Fruit fly (Drosophila melanogaster) whole organism, embryonic: ENCODE results near the gene drn.
A peak's percentile ranks its signal among the peaks of the same experiment; 100 is the strongest.

ENCODE experiments used
- Atf-2 ChIP-seq: fragments of 200-800 bp; sonication (Bioruptor generic); optimal IDR thresholded peaks from 2 replicates; lab custom pipeline; 2016; ENCODE audit warnings: missing biosample characterization, missing genetic modification characterization
- CG16779 ChIP-seq: fragments of 200-800 bp; sonication (Bioruptor generic); IDR thresholded peaks from 2 replicates; pipeline ENCODE4 v1.3.6; 2022; ENCODE audit warnings: missing biosample characterization, missing genetic modification characterization
- CG17361 ChIP-seq: fragments of 200-800 bp; sonication (Bioruptor generic); IDR thresholded peaks from 3 replicates; pipeline ENCODE4 v1.3.6; 2022; ENCODE audit warnings: missing biosample characterization, missing genetic modification characterization
- CG2199 ChIP-seq: fragments of 200-800 bp; sonication (Bioruptor generic); IDR thresholded peaks from 3 replicates; pipeline ENCODE4 v1.3.6; 2022; ENCODE audit warnings: missing biosample characterization, missing genetic modification characterization
- CG33213 ChIP-seq: fragments of 200-800 bp; sonication (Bioruptor generic); optimal IDR thresholded peaks from 3 replicates; lab custom pipeline; 2016; ENCODE audit warnings: missing biosample characterization, missing genetic modification characterization
- CG34376 ChIP-seq: fragments of 200-800 bp; sonication (Bioruptor generic); optimal IDR thresholded peaks from 2 replicates; lab custom pipeline; 2018; ENCODE audit warnings: missing biosample characterization, mild to moderate bottlenecking, missing genetic modification characterization
- CG3847 ChIP-seq: fragments of 200-800 bp; sonication (Bioruptor generic); IDR thresholded peaks from 2 replicates; pipeline ENCODE4 v1.3.6; 2022; ENCODE audit warnings: missing biosample characterization, missing genetic modification characterization
- CG4328 ChIP-seq: fragments of 200-800 bp; sonication (Bioruptor generic); optimal IDR thresholded peaks from 3 replicates; lab custom pipeline; 2017; ENCODE audit warnings: missing biosample characterization, missing genetic modification reagents, missing genetic modification characterization
- CG6813 ChIP-seq: fragments of 200-800 bp; sonication (Bioruptor generic); optimal IDR thresholded peaks from 2 replicates; lab custom pipeline; 2017; ENCODE audit warnings: missing biosample characterization, missing genetic modification characterization, mild to moderate bottlenecking, moderate library complexity, missing genetic modification reagents
- CG7556 ChIP-seq: fragments of 200-800 bp; sonication (Bioruptor generic); optimal IDR thresholded peaks from 2 replicates; lab custom pipeline; 2017; ENCODE audit warnings: missing biosample characterization, mild to moderate bottlenecking, missing genetic modification characterization
- CG7745 ChIP-seq: fragments of 200-800 bp; sonication (Bioruptor generic); optimal IDR thresholded peaks from 2 replicates; lab custom pipeline; 2018; ENCODE audit warnings: missing biosample characterization, mild to moderate bottlenecking, missing genetic modification characterization, moderate library complexity
- CG8478 ChIP-seq: fragments of >200 bp; optimal IDR thresholded peaks from 2 replicates; lab custom pipeline; 2018
- Dek ChIP-seq: fragments of 200-800 bp; sonication (Bioruptor generic); optimal IDR thresholded peaks from 3 replicates; lab custom pipeline; 2019; ENCODE audit warnings: missing biosample characterization, mild to moderate bottlenecking, missing genetic modification characterization, moderate library complexity
- Hmx ChIP-seq: fragments of 200-800 bp; sonication (Bioruptor generic); optimal IDR thresholded peaks from 2 replicates; lab custom pipeline; 2016; ENCODE audit warnings: missing biosample characterization, missing genetic modification characterization
- Hr78 ChIP-seq, 2 experiments: fragments of 200-800 bp in 1 of 2; fragments of >200 bp in 1 of 2; sonication (Bioruptor generic) in 1 of 2; optimal IDR thresholded peaks; 2 replicates each; lab custom pipeline; 2017 to 2019; ENCODE audit warnings: missing biosample characterization in 2 of 2, missing genetic modification characterization in 2 of 2, mild to moderate bottlenecking in 1 of 2, moderate library complexity in 1 of 2
- Med ChIP-seq: fragments of 200-800 bp; sonication (Bioruptor generic); peaks from one replicate; lab custom pipeline; 2016; ENCODE audit warnings: missing biosample characterization, missing genetic modification characterization, mild to moderate bottlenecking, inconsistent platforms, moderate library complexity
- Pdp1 ChIP-seq, 2 experiments: fragments of 200-800 bp; sonication (Bioruptor generic); optimal IDR thresholded peaks; 3 replicates each; lab custom pipeline; 2016; ENCODE audit warnings: missing biosample characterization in 2 of 2, missing genetic modification characterization in 2 of 2, mild to moderate bottlenecking in 1 of 2, moderate library complexity in 1 of 2
- Scr ChIP-seq: fragments of 200-800 bp; sonication (Bioruptor generic); IDR thresholded peaks from 2 replicates; pipeline ENCODE4 v1.3.6; 2022; ENCODE audit warnings: missing biosample characterization, missing genetic modification characterization; ENCODE audit not compliant: partially characterized antibody
- Sox102F ChIP-seq: fragments of 200-800 bp; sonication (Bioruptor generic); optimal IDR thresholded peaks from 2 replicates; lab custom pipeline; 2018; ENCODE audit warnings: missing biosample characterization, mild to moderate bottlenecking, missing genetic modification characterization, moderate library complexity
- Trl ChIP-seq, 3 experiments: fragments of >200 bp in 2 of 3; fragments of 200-800 bp in 1 of 3; sonication (Bioruptor generic) in 1 of 3; optimal IDR thresholded peaks; 2 replicates in 1 of 3; 3 replicates in 2 of 3; lab custom pipeline; 2016 to 2017; ENCODE audit warnings: missing biosample characterization in 1 of 3, missing genetic modification characterization in 1 of 3
- az2 ChIP-seq: fragments of 200-800 bp; sonication (Bioruptor generic); optimal IDR thresholded peaks from 3 replicates; lab custom pipeline; 2016; ENCODE audit warnings: missing biosample characterization, missing genetic modification characterization
- bcd ChIP-seq: fragments of 200-800 bp; sonication (Bioruptor generic); optimal IDR thresholded peaks from 2 replicates; lab custom pipeline; 2017; ENCODE audit warnings: missing biosample characterization, mild to moderate bottlenecking, missing genetic modification characterization
- cad ChIP-seq: fragments of >200 bp; optimal IDR thresholded peaks from 2 replicates; lab custom pipeline; 2017; ENCODE audit warnings: missing biosample characterization, missing genetic modification characterization
- emc ChIP-seq: fragments of 200-800 bp; sonication (Bioruptor generic); optimal IDR thresholded peaks from 2 replicates; lab custom pipeline; 2016; ENCODE audit warnings: missing biosample characterization, missing genetic modification characterization
- exex ChIP-seq: fragments of 200-800 bp; sonication (Bioruptor generic); optimal IDR thresholded peaks from 4 replicates; lab custom pipeline; 2018; ENCODE audit warnings: missing biosample characterization, mild to moderate bottlenecking, missing genetic modification characterization, moderate library complexity
- lab ChIP-seq: fragments of 200-800 bp; sonication (Bioruptor generic); optimal IDR thresholded peaks from 3 replicates; lab custom pipeline; 2017; ENCODE audit warnings: missing biosample characterization, missing genetic modification characterization, mild to moderate bottlenecking, moderate library complexity, missing genetic modification reagents
- lbe ChIP-seq: fragments of 200-800 bp; sonication (Bioruptor generic); optimal IDR thresholded peaks from 2 replicates; lab custom pipeline; 2016; ENCODE audit warnings: missing biosample characterization, mild to moderate bottlenecking, missing genetic modification characterization
- lola ChIP-seq, 3 experiments: fragments of >200 bp in 2 of 3; fragments of 200-800 bp in 1 of 3; sonication (Bioruptor generic) in 1 of 3; optimal IDR thresholded peaks; 2 replicates each; lab custom pipeline; 2017 to 2019; ENCODE audit warnings: missing biosample characterization in 3 of 3, missing genetic modification characterization in 3 of 3, mild to moderate bottlenecking in 1 of 3, moderate library complexity in 1 of 3
- nom ChIP-seq: fragments of 200-800 bp; sonication (Bioruptor generic); optimal IDR thresholded peaks from 2 replicates; lab custom pipeline; 2017; ENCODE audit warnings: missing biosample characterization, missing genetic modification characterization, mild to moderate bottlenecking, moderate library complexity, missing genetic modification reagents
- sens ChIP-seq: fragments of 200-800 bp; sonication (Bioruptor generic); peaks from one replicate; lab custom pipeline; 2016; ENCODE audit warnings: missing biosample characterization, missing genetic modification characterization
- slbo ChIP-seq: fragments of 200-800 bp; sonication (Bioruptor generic); IDR thresholded peaks from 2 replicates; pipeline ENCODE4 v1.3.6; 2022; ENCODE audit warnings: missing biosample characterization, missing genetic modification characterization
- sob ChIP-seq: fragments of 200-800 bp; sonication (Bioruptor generic); IDR thresholded peaks from 2 replicates; pipeline ENCODE4 v1.3.6; 2022; ENCODE audit warnings: missing biosample characterization, missing genetic modification characterization
- z ChIP-seq: fragments of 200-800 bp; sonication (Bioruptor generic); IDR thresholded peaks from 3 replicates; pipeline ENCODE4 v1.3.6; 2022; ENCODE audit warnings: missing biosample characterization, missing genetic modification characterization

Gene drn

dm6 chr3R:9353276-9353652 is 13.2 kb downstream of the drn start (continued):
- TF ChIP-seq CG3847 (GFP tag; lab: Robert Waterston, UW): no peak
- TF ChIP-seq lab: peak; percentile 91
- TF ChIP-seq emc (GFP tag; lab: Kevin White, UChicago): no peak
- TF ChIP-seq Sox102F: peak; percentile 93
- TF ChIP-seq CG4328 (GFP tag; lab: Kevin White, UChicago): peak; percentile 71
- peak; percentile 85 for TF ChIP-seq bcd (GFP tag; lab: Kevin White, UChicago)
- peak in 1 of 2 experiments; percentile 12 for TF ChIP-seq Trl (optimal IDR thresholded peaks at IDR 0.05; lab: Kevin White, UChicago)
- TF ChIP-seq Trl (GFP tag; optimal IDR thresholded peaks at IDR 0.05; lab: Kevin White, UChicago): no peak
- peak; percentile 6 for TF ChIP-seq CG33213 (GFP tag; lab: Kevin White, UChicago)
- TF ChIP-seq CG7556 (GFP tag; lab: Kevin White, UChicago): peak; percentile 94
- no peak for TF ChIP-seq z (GFP tag; lab: Robert Waterston, UW)
- TF ChIP-seq, all 482 proteins: peak for 228

dm6 chr3R:9355195-9355594 is 15.2 kb downstream of the drn start, which contains the start of gene CG43675:
CG43675 (plus strand) TSS chr3R:9355495.
- no peak for TF ChIP-seq Dek (tag; lab: Kevin White, UChicago)
- TF ChIP-seq Atf-2 (GFP tag; lab: Kevin White, UChicago): no peak
- no peak for TF ChIP-seq az2 (GFP tag; lab: Kevin White, UChicago)
- TF ChIP-seq lola (GFP tag; optimal IDR thresholded peaks at IDR 0.05; lab: Kevin White, UChicago): no peak
- TF ChIP-seq sens (GFP tag; lab: Kevin White, UChicago): peak; percentile 40

- TF ChIP-seq CG7745 (tag; lab: Kevin White, UChicago) (peak; percentile 70), CG16779 (GFP tag; lab: Robert Waterston, UW) (no peak), Trl (optimal IDR thresholded peaks at IDR 0.05; lab: Kevin White, UChicago) (peak; percentile 40 to 78), Trl (GFP tag; optimal IDR thresholded peaks at IDR 0.05; lab: Kevin White, UChicago) (no peak), CG8478 (lab: Kevin White, UChicago) (no peak), CG2199 (peak; percentile 69; the same call in 1 of the 3 replicates)
Observed at dm6 chr3R:9359393-9359792, 19.4 kb downstream of the drn start.

- TF ChIP-seq Med: peak; percentile 10
- peak in 1 of 2 experiments; percentile 58 for TF ChIP-seq Hr78 (GFP tag; optimal IDR thresholded peaks at IDR 0.05; lab: Kevin White, UChicago)
- no peak for TF ChIP-seq Hmx (GFP tag; lab: Kevin White, UChicago)
- peak; percentile 43; the same call in 1 of the 2 replicates for TF ChIP-seq sob (GFP tag; lab: Robert Waterston, UW)
Observed at dm6 chr3R:9363066-9363719, 23.2 kb downstream of the drn start, which contains the start of gene CG18473. CG18473 (plus strand) TSS chr3R:9363305.

dm6 chr3R:9365121-9365520 is 25.1 kb downstream of the drn start, which contains the start of gene Srr:
Srr (plus strand) TSS chr3R:9365398.
- TF ChIP-seq cad (GFP tag; lab: Kevin White, UChicago) (peak; percentile 2), Med (peak; percentile 16), slbo (GFP tag; lab: Robert Waterston, UW) (no peak)

DNA sequence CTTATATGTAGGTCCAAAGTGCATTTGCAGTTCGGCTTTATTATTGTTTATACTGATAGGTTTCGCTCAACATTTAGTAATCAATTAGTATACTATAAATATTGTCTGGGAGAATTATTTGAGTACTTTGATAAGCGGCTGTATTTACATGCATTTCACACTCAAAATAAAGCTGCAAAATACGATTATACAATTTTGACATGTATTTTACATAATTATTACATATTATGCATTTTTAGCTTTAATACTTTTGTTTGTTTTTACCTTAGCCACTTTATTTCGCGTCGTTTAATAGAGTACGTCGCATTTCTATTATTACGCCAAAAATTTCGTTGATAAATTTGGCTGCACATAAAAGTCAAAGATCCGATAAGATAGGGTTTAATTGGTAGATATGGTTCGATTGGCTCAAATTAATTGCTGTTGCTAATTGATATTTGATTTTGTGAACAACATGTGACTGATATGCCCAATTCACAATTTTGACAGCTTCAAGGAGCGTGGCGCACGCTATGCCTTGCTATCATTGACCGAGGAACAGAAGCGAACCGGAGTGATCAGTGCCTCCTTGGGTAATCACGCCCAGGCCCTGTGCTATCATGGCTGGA is 26.0 kb downstream of the drn start:
- TF ChIP-seq nom (GFP tag; lab: Kevin White, UChicago) (peak; percentile 52), CG6813 (GFP tag; lab: Kevin White, UChicago) (peak; percentile 5), exex (tag; lab: Kevin White, UChicago) (peak; percentile 98), lbe (peak; percentile 12), Scr (GFP tag; lab: Robert Waterston, UW) (no peak), CG17361 (GFP tag; lab: Robert Waterston, UW) (no peak), Pdp1 (GFP tag; optimal IDR thresholded peaks at IDR 0.05; lab: Kevin White, UChicago) (peak in 1 of 2 experiments; percentile 20), CG34376 (GFP tag; lab: Kevin White, UChicago) (peak; percentile 18)
